Worm (Caenorhabditis elegans): ENCODE data around the gene cyp-37A1.
A peak's percentile ranks its signal among the peaks of the same experiment; 100 is the strongest.

The cyp-37A1 gene

DNA sequence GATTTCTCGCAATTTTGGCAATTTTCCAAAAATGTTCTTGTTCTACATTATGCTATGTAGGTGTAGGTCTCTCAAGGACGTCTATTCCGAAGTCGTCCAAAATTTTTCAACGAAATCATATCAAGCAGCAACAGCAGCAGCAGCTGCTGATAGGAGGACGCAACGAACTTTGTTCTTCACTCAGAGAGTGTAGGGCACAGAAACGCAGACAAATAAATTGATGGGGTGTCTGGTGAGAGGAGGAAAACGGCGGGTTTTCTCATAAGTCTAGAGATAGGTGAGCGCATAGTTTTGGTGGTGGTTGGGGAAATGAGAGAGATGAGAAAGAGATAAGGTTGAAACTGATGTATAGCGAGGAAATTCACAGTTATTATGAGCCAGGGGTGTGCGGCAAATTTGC, 32.3 kb upstream of the cyp-37A1 start (continued):
- no peak for TF ChIP-seq mef-2 (tag; optimal IDR thresholded peaks at IDR 0.05)

DNA sequence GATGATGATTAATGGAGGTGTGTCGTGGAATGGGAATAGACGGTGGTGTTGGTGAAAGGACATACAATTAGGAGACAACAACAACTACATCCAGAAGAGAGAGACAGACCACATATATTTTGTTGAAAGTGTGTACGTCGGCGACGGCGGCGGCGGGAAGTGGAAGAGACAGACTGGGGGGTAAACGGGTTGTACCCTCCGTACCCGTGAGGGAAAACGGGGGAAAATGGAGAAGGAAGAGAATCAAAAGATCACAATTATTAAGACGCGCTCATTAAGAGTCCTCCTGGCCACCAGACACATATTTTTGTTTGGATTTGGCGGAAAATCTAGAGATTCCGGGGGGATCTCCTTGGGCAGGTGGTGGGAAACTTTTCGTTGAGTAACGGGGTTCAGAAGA, 29.7 kb upstream of the cyp-37A1 start:
- TF ChIP-seq lin-14 (GFP tag; optimal IDR thresholded peaks at IDR 0.05) (peak; percentile 25), fkh-8 (tag; optimal IDR thresholded peaks at IDR 0.05) (no peak), blmp-1 (tag; optimal IDR thresholded peaks at IDR 0.05) (peak; percentile 65), egl-27 (tag; optimal IDR thresholded peaks at IDR 0.05) (no peak), efl-1 (optimal IDR thresholded peaks at IDR 0.05) (no peak), efl-1 (GFP tag; optimal IDR thresholded peaks at IDR 0.05 in 1 of 2) (peak in 1 of 2 experiments; percentile 82)

DNA sequence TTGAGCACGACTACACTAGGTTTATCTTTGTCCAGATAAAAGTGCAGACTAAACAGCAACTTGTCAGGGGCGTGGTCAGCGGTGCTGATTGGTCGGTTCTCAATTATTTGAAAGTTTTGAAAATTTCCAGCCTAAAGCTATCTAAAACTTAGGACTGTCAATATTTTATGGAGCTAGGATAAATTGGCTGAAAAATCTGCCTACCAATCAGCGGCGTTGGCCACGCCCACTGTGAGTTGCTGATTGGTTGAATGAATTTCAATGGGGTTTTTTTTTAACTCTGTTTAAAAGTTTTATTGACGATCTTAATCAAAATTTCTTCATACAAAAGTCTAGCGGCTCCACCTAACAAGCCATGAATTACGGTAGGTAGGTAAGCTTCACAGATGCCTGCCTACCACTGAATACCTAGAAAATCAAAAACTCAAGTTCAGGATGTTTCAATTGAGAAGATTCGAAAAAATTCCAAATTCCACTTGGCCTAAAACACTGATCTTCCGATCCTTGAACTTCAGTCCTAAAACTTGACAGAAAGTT, 29.2 kb upstream of the cyp-37A1 start:
- TF ChIP-seq efl-1 (optimal IDR thresholded peaks at IDR 0.05) (no peak), efl-1 (GFP tag; optimal IDR thresholded peaks at IDR 0.05 in 1 of 2) (peak in 1 of 2 experiments; percentile 63), zag-1 (tag; optimal IDR thresholded peaks at IDR 0.05) (no peak)

DNA sequence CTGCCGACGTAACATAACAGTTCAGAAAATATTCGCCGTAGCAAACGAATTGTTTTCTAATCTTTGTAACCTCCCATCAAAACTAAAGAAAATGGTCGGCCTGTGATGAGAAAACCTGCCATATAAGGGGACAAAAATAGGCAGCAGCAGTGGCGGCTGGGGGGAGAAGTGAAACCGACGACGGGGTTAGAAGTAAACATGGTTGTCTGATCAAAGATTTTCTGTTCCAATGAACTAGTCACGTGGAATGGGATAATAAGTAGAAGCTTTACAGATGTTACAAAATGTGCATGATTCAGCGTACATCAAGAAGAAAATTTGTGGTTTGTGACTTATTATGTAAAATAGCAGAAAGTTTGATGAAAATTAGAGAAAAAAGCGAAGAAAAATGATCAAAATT, 28.5 kb upstream of the cyp-37A1 start:
- TF ChIP-seq blmp-1 (tag; optimal IDR thresholded peaks at IDR 0.05) (peak; percentile 51), skn-1 (tag; optimal IDR thresholded peaks at IDR 0.05) (no peak), grh-1 (GFP tag; IDR thresholded peaks at IDR 0.05) (no peak), lin-13 (GFP tag; optimal IDR thresholded peaks at IDR 0.05) (no peak), mef-2 (tag; optimal IDR thresholded peaks at IDR 0.05) (no peak), mab-9 (GFP tag; IDR thresholded peaks at IDR 0.05) (no peak), ets-5 (GFP tag; IDR thresholded peaks at IDR 0.05) (no peak), unc-86 (tag; optimal IDR thresholded peaks at IDR 0.05) (no peak), unc-130 (tag; optimal IDR thresholded peaks at IDR 0.05) (no peak), efl-1 (optimal IDR thresholded peaks at IDR 0.05) (no peak), efl-1 (GFP tag; optimal IDR thresholded peaks at IDR 0.05 in 1 of 2) (no peak), C34B4.2 (tag; optimal IDR thresholded peaks at IDR 0.05) (no peak), lsy-2 (tag; optimal IDR thresholded peaks at IDR 0.05) (no peak), lin-15B (tag; optimal IDR thresholded peaks at IDR 0.05) (no peak), nhr-20 (tag; optimal IDR thresholded peaks at IDR 0.05) (peak; percentile 41), tlp-1 (tag; optimal IDR thresholded peaks at IDR 0.05) (no peak), ces-1 (GFP tag; optimal IDR thresholded peaks at IDR 0.05) (no peak), nhr-85 (tag) (peak; percentile 74), hlh-4 (tag; optimal IDR thresholded peaks at IDR 0.05) (no peak), snu-23 (GFP tag; optimal IDR thresholded peaks at IDR 0.05) (peak; percentile 26), fkh-10 (GFP tag; optimal IDR thresholded peaks at IDR 0.05) (no peak), jun-1 (tag; optimal IDR thresholded peaks at IDR 0.05) (no peak), F16B12.6 (tag; optimal IDR thresholded peaks at IDR 0.05) (no peak), ceh-90 (tag; optimal IDR thresholded peaks at IDR 0.05) (no peak), dsc-1 (tag; optimal IDR thresholded peaks at IDR 0.05) (peak; percentile 27), lin-39 (tag; optimal IDR thresholded peaks at IDR 0.05) (no peak), aha-1 (tag; optimal IDR thresholded peaks at IDR 0.05) (no peak), swsn-7 (tag; optimal IDR thresholded peaks at IDR 0.05) (no peak), egl-13 (tag; optimal IDR thresholded peaks at IDR 0.05) (no peak), ztf-11 (tag; optimal IDR thresholded peaks at IDR 0.05) (no peak), fkh-8 (tag; optimal IDR thresholded peaks at IDR 0.05) (peak; percentile 50), unc-98 (GFP tag; IDR thresholded peaks at IDR 0.05) (no peak), rnt-1 (tag; optimal IDR thresholded peaks at IDR 0.05) (no peak), unc-62 (GFP tag; optimal IDR thresholded peaks at IDR 0.05) (no peak), ceh-8 (GFP tag; optimal IDR thresholded peaks at IDR 0.05) (no peak), fos-1 (tag; optimal IDR thresholded peaks at IDR 0.05) (no peak), egl-27 (tag; optimal IDR thresholded peaks at IDR 0.05) (no peak), lin-35 (GFP tag; optimal IDR thresholded peaks at IDR 0.05) (peak in 1 of 2 experiments; percentile 14), sox-4 (tag; optimal IDR thresholded peaks at IDR 0.05) (no peak), pax-3 (tag; optimal IDR thresholded peaks at IDR 0.05) (no peak), nhr-237 (tag; optimal IDR thresholded peaks at IDR 0.05) (no peak), Y116A8C.19 (tag; optimal IDR thresholded peaks at IDR 0.05; ENCODE audit: borderline replicate concordance) (no peak), unc-30 (tag; optimal IDR thresholded peaks at IDR 0.05) (no peak), lin-14 (GFP tag; optimal IDR thresholded peaks at IDR 0.05) (peak; percentile 47), vab-15 (tag; optimal IDR thresholded peaks at IDR 0.05) (no peak), sup-37 (GFP tag; optimal IDR thresholded peaks at IDR 0.05) (no peak)

Data from whole organism, L1 larva.